Worm (Caenorhabditis elegans) whole organism, young adult: ENCODE results near the gene K09F6.10.

Experiments used
- B0336.3 ChIP-seq: fragments of 200-800 bp; sonication (Bioruptor generic); IDR thresholded peaks from 2 replicates; pipeline ENCODE4 v1.3.6; 2022; ENCODE audit warnings: missing genetic modification characterization, missing compliant biosample characterization
- F57A8.1 ChIP-seq: fragments of 200-800 bp; sonication (Bioruptor generic); optimal IDR thresholded peaks from 2 replicates; lab custom pipeline; 2018; ENCODE audit warnings: mild to moderate bottlenecking, missing genetic modification characterization, moderate library complexity, missing compliant biosample characterization
- dox-1 ChIP-seq: fragments of 200-800 bp; sonication (Bioruptor generic); IDR thresholded peaks from 2 replicates; pipeline ENCODE4 v1.3.6; 2022; ENCODE audit warnings: missing genetic modification reagents, missing genetic modification characterization, missing compliant biosample characterization
- efl-1 ChIP-seq: fragments of 150-350 bp; optimal IDR thresholded peaks from 2 replicates; lab custom pipeline; 2014; ENCODE audit warnings: missing biosample characterization, missing genetic modification reagents, missing genetic modification characterization
- lag-1 ChIP-seq: fragments of 200-800 bp; sonication (Bioruptor generic); IDR thresholded peaks from 2 replicates; pipeline ENCODE4 v1.3.6; 2022; ENCODE audit warnings: missing genetic modification reagents, missing genetic modification characterization, missing compliant biosample characterization
- mxl-1 ChIP-seq: sonication (generic microtip); optimal IDR thresholded peaks from 2 replicates; lab custom pipeline; 2016; ENCODE audit warnings: missing genetic modification characterization, missing compliant biosample characterization
- nfya-2 ChIP-seq: fragments of 200-800 bp; sonication (Bioruptor generic); IDR thresholded peaks from 2 replicates; pipeline ENCODE4 v1.3.6; 2022; ENCODE audit warnings: missing genetic modification reagents, missing genetic modification characterization, missing compliant biosample characterization
- nhr-179 ChIP-seq: sonication (generic microtip); optimal IDR thresholded peaks from 2 replicates; lab custom pipeline; 2016; ENCODE audit warnings: mild to moderate bottlenecking, missing genetic modification characterization, missing compliant biosample characterization
- sdz-38 ChIP-seq: sonication (generic microtip); optimal IDR thresholded peaks from 2 replicates; lab custom pipeline; 2016; ENCODE audit warnings: missing genotype, missing genetic modification characterization, missing compliant biosample characterization
- snpc-4 ChIP-seq, 5 experiments: fragments of 150-350 bp in 1 of 5; sonication (generic microtip) in 4 of 5; optimal IDR thresholded peaks; 2 replicates each; lab custom pipeline; 2014 to 2018; ENCODE audit warnings: missing genetic modification characterization in 5 of 5, missing biosample characterization in 3 of 5, antibody characterized with exemption in 2 of 5, mild to moderate bottlenecking in 2 of 5, missing compliant biosample characterization in 2 of 5, missing genotype in 2 of 5, moderate library complexity in 2 of 5, missing genetic modification reagents in 1 of 5
- zim-3 ChIP-seq: sonication (generic microtip); optimal IDR thresholded peaks from 2 replicates; lab custom pipeline; 2017; ENCODE audit warnings: mild to moderate bottlenecking, missing genetic modification characterization, moderate library complexity, missing compliant biosample characterization
- ztf-26 ChIP-seq: sonication (generic microtip); optimal IDR thresholded peaks from 2 replicates; lab custom pipeline; 2017; ENCODE audit warnings: missing genetic modification characterization, missing compliant biosample characterization

ce11 chrII:2273750-2274149, 14.9 kb downstream of the K09F6.10 start:
- TF ChIP-seq nfya-2 = no peak
- no peak for TF ChIP-seq sdz-38 (tag; lab: Kevin White, UChicago)
- no peak for TF ChIP-seq efl-1 (GFP tag; lab: Kevin White, UChicago)
- TF ChIP-seq B0336.3 (GFP tag; lab: Robert Waterston, UW) = 0 out of 2 replicates have a peak, but pooled peaks have one; percentile 25
- TF ChIP-seq nhr-179 (tag; lab: Kevin White, UChicago) = no peak
- no peak for TF ChIP-seq F57A8.1 (GFP tag; lab: Kevin White, UChicago)
- no peak for TF ChIP-seq zim-3 (tag; lab: Kevin White, UChicago)
- TF ChIP-seq mxl-1 = no peak
- no peak for TF ChIP-seq snpc-4 (GFP tag; optimal IDR thresholded peaks at IDR 0.05; lab: Kevin White, UChicago)
- TF ChIP-seq snpc-4 (tag; optimal IDR thresholded peaks at IDR 0.05; lab: Kevin White, UChicago) = no peak
- no peak for TF ChIP-seq dox-1 (GFP tag; lab: Robert Waterston, UW)
- TF ChIP-seq ztf-26 = no peak
- TF ChIP-seq lag-1 (GFP tag; lab: Robert Waterston, UW) = no peak
